Worm (Caenorhabditis elegans) whole organism, late embryonic: ENCODE data around the gene col-131.

Experiments
- ceh-34 ChIP-seq: sonication (generic microtip); optimal IDR thresholded peaks from 2 replicates; lab custom pipeline; 2016; ENCODE audit warnings: mild to moderate bottlenecking, missing genetic modification characterization, missing compliant biosample characterization
- ceh-9 ChIP-seq: sonication (generic microtip); optimal IDR thresholded peaks from 2 replicates; lab custom pipeline; 2016; ENCODE audit warnings: mild to moderate bottlenecking, missing genetic modification characterization, inconsistent platforms, missing compliant biosample characterization
- che-1 ChIP-seq: sonication (generic microtip); optimal IDR thresholded peaks from 2 replicates; lab custom pipeline; 2016; ENCODE audit warnings: mild to moderate bottlenecking, missing genetic modification characterization, missing compliant biosample characterization
- mec-3 ChIP-seq: sonication (generic microtip); optimal IDR thresholded peaks from 2 replicates; lab custom pipeline; 2016; ENCODE audit warnings: borderline replicate concordance, missing genetic modification characterization, missing compliant biosample characterization
- nhr-11 ChIP-seq: fragments of 150-350 bp; optimal IDR thresholded peaks from 2 replicates; lab custom pipeline; 2014; ENCODE audit warnings: missing biosample characterization, missing genetic modification characterization
- pag-3 ChIP-seq: sonication (generic microtip); optimal IDR thresholded peaks from 2 replicates; lab custom pipeline; 2016; ENCODE audit warnings: missing compliant biosample characterization, missing genetic modification characterization, borderline replicate concordance
- pha-4 ChIP-seq: fragments of 150-350 bp; optimal IDR thresholded peaks from 2 replicates; lab custom pipeline; 2018; ENCODE audit warnings: missing biosample characterization, missing genetic modification reagents, missing genetic modification characterization
- syd-9 ChIP-seq: sonication (generic microtip); optimal IDR thresholded peaks from 2 replicates; lab custom pipeline; 2016; ENCODE audit warnings: mild to moderate bottlenecking, missing genetic modification characterization, moderate library complexity, missing compliant biosample characterization
- ttx-3 ChIP-seq: sonication (generic microtip); optimal IDR thresholded peaks from 2 replicates; lab custom pipeline; 2016; ENCODE audit warnings: missing genetic modification reagents, missing genetic modification characterization, missing compliant biosample characterization
- unc-3 ChIP-seq, 2 experiments: fragments of 200-800 bp in 1 of 2; sonication (Bioruptor generic) in 1 of 2; sonication (generic microtip) in 1 of 2; conservative IDR thresholded peaks in 1 of 2; optimal IDR thresholded peaks in 1 of 2; 2 replicates each; pipeline versions ENCODE4 v1.3.6 to Lab custom; 2016 to 2022; ENCODE audit warnings: missing compliant biosample characterization in 2 of 2, missing genetic modification characterization in 2 of 2, missing genetic modification reagents in 1 of 2
- unc-55 ChIP-seq: sonication (generic microtip); optimal IDR thresholded peaks from 2 replicates; lab custom pipeline; 2017; ENCODE audit warnings: missing biosample characterization, missing genetic modification reagents, missing genetic modification characterization

DNA sequence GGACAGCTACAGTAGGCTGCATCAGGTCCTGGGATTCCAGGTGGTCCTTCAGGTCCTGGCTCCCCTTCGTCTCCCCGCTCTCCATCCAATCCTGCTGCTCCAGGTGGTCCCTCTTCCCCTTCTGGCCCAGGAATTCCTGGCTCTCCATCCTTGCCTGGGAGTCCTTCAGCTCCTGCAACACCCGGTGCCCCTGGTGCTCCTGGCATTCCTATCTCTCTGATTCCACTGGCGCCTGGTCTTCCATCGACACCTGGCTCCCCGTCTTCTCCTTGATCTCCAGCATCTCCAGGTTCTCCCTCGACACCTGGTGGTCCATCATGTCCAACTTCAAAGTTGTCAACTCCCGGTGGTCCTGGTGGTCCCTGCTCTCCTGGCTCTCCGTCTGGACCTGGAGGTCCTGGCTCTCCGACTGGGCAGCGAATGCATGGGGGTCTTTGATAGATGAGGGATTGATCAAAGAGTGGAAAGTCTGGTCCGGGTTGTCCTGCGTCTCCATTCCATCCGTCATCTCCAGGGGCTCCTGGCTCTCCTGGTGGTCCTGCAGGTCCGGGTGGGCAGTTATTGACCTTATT lies 22.7 kb upstream of the col-131 start:
- no peak for TF ChIP-seq ceh-9 (tag; lab: Kevin White, UChicago)
- no peak for TF ChIP-seq che-1 (tag; lab: Kevin White, UChicago)
- TF ChIP-seq pha-4 (tag; lab: Kevin White, UChicago), result no peak
- TF ChIP-seq ceh-34 (tag; lab: Kevin White, UChicago), result no peak
- TF ChIP-seq ttx-3 (tag; lab: Kevin White, UChicago), result no peak
- TF ChIP-seq pag-3, result no peak
- TF ChIP-seq mec-3 (tag; lab: Kevin White, UChicago), result no peak
- TF ChIP-seq nhr-11 (tag; lab: Kevin White, UChicago), result no peak
- TF ChIP-seq unc-3 (GFP tag; conservative IDR thresholded peaks at IDR 0.05; lab: Robert Waterston, UW), result no peak
- no peak for TF ChIP-seq unc-3 (tag; optimal IDR thresholded peaks at IDR 0.05; lab: Kevin White, UChicago)
- no peak for TF ChIP-seq syd-9 (tag; lab: Kevin White, UChicago)
- TF ChIP-seq unc-55, result no peak
